Worm (Caenorhabditis elegans): Measurements from ENCODE around the gene F22H10.3.

F22H10.3 gene

ce11 chrX:16724954-16725353 lies 47.4 kb upstream of the F22H10.3 start (continued):
- no peak for TF ChIP-seq nfya-1 (tag; optimal IDR thresholded peaks at IDR 0.05; ENCODE audit: borderline replicate concordance, insufficient read depth)
- no peak for TF ChIP-seq die-1 (tag; optimal IDR thresholded peaks at IDR 0.05)
- TF ChIP-seq nhr-80 (tag; optimal IDR thresholded peaks at IDR 0.05): peak; percentile 95
- TF ChIP-seq attf-5 (GFP tag; optimal IDR thresholded peaks at IDR 0.05): peak; percentile 44
- no peak for TF ChIP-seq egrh-3 (GFP tag; IDR thresholded peaks at IDR 0.05)
- TF ChIP-seq F49E8.2 (tag; optimal IDR thresholded peaks at IDR 0.05; ENCODE audit: insufficient read depth): no peak
- no peak for TF ChIP-seq B0019.2 (GFP tag; conservative IDR thresholded peaks at IDR 0.05)
- no peak for TF ChIP-seq nhr-179 (tag; optimal IDR thresholded peaks at IDR 0.05)
- TF ChIP-seq mcd-1 (GFP tag; IDR thresholded peaks at IDR 0.05): no peak
- TF ChIP-seq F57A8.1 (GFP tag; optimal IDR thresholded peaks at IDR 0.05): no peak
- TF ChIP-seq atf-7 (tag; optimal IDR thresholded peaks at IDR 0.05): peak; percentile 13
- peak; percentile 51 for TF ChIP-seq tbp1 (GFP tag; optimal IDR thresholded peaks at IDR 0.05)
- TF ChIP-seq B0035.1 (tag; optimal IDR thresholded peaks at IDR 0.05): no peak
- TF ChIP-seq Y53F4B.3 (GFP tag; IDR thresholded peaks at IDR 0.05): no peak
- peak; percentile 41 for TF ChIP-seq ets-4 (GFP tag; optimal IDR thresholded peaks at IDR 0.05)
- no peak for TF ChIP-seq F10E7.11 (tag; optimal IDR thresholded peaks at IDR 0.05)
- peak; percentile 47 for TF ChIP-seq F23B12.7 (tag; optimal IDR thresholded peaks at IDR 0.05; ENCODE audit: insufficient read depth)
- TF ChIP-seq Y79H2A.3 (GFP tag; conservative IDR thresholded peaks at IDR 0.05): no peak
- TF ChIP-seq C06A6.2 (GFP tag; conservative IDR thresholded peaks at IDR 0.05): no peak
- peak; percentile 66 for TF ChIP-seq unc-62 (GFP tag; optimal IDR thresholded peaks at IDR 0.05)
- no peak for TF ChIP-seq ceh-27 (GFP tag; optimal IDR thresholded peaks at IDR 0.05)
- TF ChIP-seq snpc-1.1 (tag; optimal IDR thresholded peaks at IDR 0.05; ENCODE audit: insufficient read depth): no peak
- TF ChIP-seq ztf-25 (GFP tag; IDR thresholded peaks at IDR 0.05): no peak
- TF ChIP-seq let-607 (tag; optimal IDR thresholded peaks at IDR 0.05): peak; percentile 1 to 69
- no peak for TF ChIP-seq lin-54 (GFP tag; optimal IDR thresholded peaks at IDR 0.05)
- no peak for TF ChIP-seq ceh-40 (GFP tag; IDR thresholded peaks at IDR 0.05)
- TF ChIP-seq xnd-1 (tag; optimal IDR thresholded peaks at IDR 0.05): no peak
- TF ChIP-seq Y53G8AR.9 (GFP tag; conservative IDR thresholded peaks at IDR 0.05): no peak
- TF ChIP-seq K11D2.4 (GFP tag; IDR thresholded peaks at IDR 0.05): 0 out of 2 replicates have a peak, but pooled peaks have one; percentile 29
- peak; percentile 72 for TF ChIP-seq lin-40 (tag; optimal IDR thresholded peaks at IDR 0.05)
- no peak for TF ChIP-seq snpc-4 (GFP tag; optimal IDR thresholded peaks at IDR 0.05)
- TF ChIP-seq snpc-4 (tag; optimal IDR thresholded peaks at IDR 0.05): peak in 2 of 4 experiments; percentile 44 to 59
- peak; percentile 12; the same call in 1 of the 2 replicates for TF ChIP-seq cebp-1 (GFP tag; IDR thresholded peaks at IDR 0.05)
- TF ChIP-seq cebp-1 (tag; optimal IDR thresholded peaks at IDR 0.05): peak; percentile 4
- TF ChIP-seq ztf-26 (tag; optimal IDR thresholded peaks at IDR 0.05): peak; percentile 47
- TF ChIP-seq rec-8 (tag; optimal IDR thresholded peaks at IDR 0.05): no peak
- TF ChIP-seq ztf-22 (GFP tag; optimal IDR thresholded peaks at IDR 0.05): peak; percentile 61
- TF ChIP-seq ztf-3 (GFP tag; optimal IDR thresholded peaks at IDR 0.05): no peak

ce11 chrX:16721930-16722329 lies 44.4 kb upstream of the F22H10.3 start:
- TF ChIP-seq lin-54 (GFP tag; optimal IDR thresholded peaks at IDR 0.05) (no peak), xnd-1 (tag; optimal IDR thresholded peaks at IDR 0.05) (no peak), attf-5 (GFP tag; optimal IDR thresholded peaks at IDR 0.05) (no peak), lin-26 (GFP tag; IDR thresholded peaks at IDR 0.05) (no peak), cebp-1 (GFP tag; IDR thresholded peaks at IDR 0.05) (no peak), cebp-1 (tag; optimal IDR thresholded peaks at IDR 0.05) (no peak), somi-1 (GFP tag; optimal IDR thresholded peaks at IDR 0.05) (no peak), bed-2 (GFP tag; IDR thresholded peaks at IDR 0.05) (no peak), madf-6 (GFP tag; IDR thresholded peaks at IDR 0.05) (no peak), B0019.2 (GFP tag; conservative IDR thresholded peaks at IDR 0.05) (no peak), zim-3 (tag; optimal IDR thresholded peaks at IDR 0.05) (no peak), F55B11.4 (tag; optimal IDR thresholded peaks at IDR 0.05; ENCODE audit: borderline replicate concordance, insufficient read depth) (no peak), let-526 (GFP tag; IDR thresholded peaks at IDR 0.05) (no peak), lag-1 (GFP tag; IDR thresholded peaks at IDR 0.05) (no peak), ama-1 (optimal IDR thresholded peaks at IDR 0.05) (no peak), ama-1 (GFP tag; optimal IDR thresholded peaks at IDR 0.05) (no peak), hlh-12 (tag; optimal IDR thresholded peaks at IDR 0.05) (no peak), nfya-1 (tag; optimal IDR thresholded peaks at IDR 0.05; ENCODE audit: borderline replicate concordance, insufficient read depth) (no peak)
